Worm (Caenorhabditis elegans) whole organism, L3 larva: ENCODE measurements around the gene srbc-78.

Source experiments
- ZK546.5 ChIP-seq: sonication (generic microtip); optimal IDR thresholded peaks from 2 replicates; lab custom pipeline; 2017; ENCODE audit warnings: missing biosample characterization, missing genetic modification characterization
- ama-1 ChIP-seq: fragments of 150-350 bp; optimal IDR thresholded peaks from 2 replicates; lab custom pipeline; 2018
- ceh-16 ChIP-seq: sonication (generic microtip); optimal IDR thresholded peaks from 2 replicates; lab custom pipeline; 2017; ENCODE audit warnings: missing biosample characterization, missing genetic modification characterization
- ceh-28 ChIP-seq: fragments of 150-350 bp; optimal IDR thresholded peaks from 2 replicates; lab custom pipeline; 2014; ENCODE audit warnings: missing biosample characterization, missing genetic modification reagents, missing genetic modification characterization
- ceh-9 ChIP-seq: sonication (generic microtip); optimal IDR thresholded peaks from 2 replicates; lab custom pipeline; 2018; ENCODE audit warnings: missing biosample characterization, missing genetic modification characterization
- daf-12 ChIP-seq: fragments of 150-350 bp; optimal IDR thresholded peaks from 2 replicates; lab custom pipeline; 2014; ENCODE audit warnings: missing biosample characterization, missing genetic modification reagents, missing genetic modification characterization
- elt-2 ChIP-seq: sonication (generic microtip); optimal IDR thresholded peaks from 2 replicates; lab custom pipeline; 2016; ENCODE audit warnings: missing genetic modification reagents, mild to moderate bottlenecking, missing genetic modification characterization, missing compliant biosample characterization
- elt-3 ChIP-seq, 3 experiments: fragments of 150-350 bp in 1 of 3; sonication (generic microtip) in 2 of 3; optimal IDR thresholded peaks; 2 replicates in 2 of 3; 4 replicates in 1 of 3; lab custom pipeline; 2014 to 2017; ENCODE audit warnings: missing biosample characterization in 3 of 3, missing genetic modification characterization in 3 of 3
- fkh-10 ChIP-seq: sonication (generic microtip); optimal IDR thresholded peaks from 2 replicates; lab custom pipeline; 2017; ENCODE audit warnings: missing biosample characterization, missing genetic modification reagents, missing genetic modification characterization
- fos-1 ChIP-seq: fragments of 150-350 bp; optimal IDR thresholded peaks from 2 replicates; lab custom pipeline; 2014; ENCODE audit warnings: missing biosample characterization, missing genetic modification characterization
- lin-15B ChIP-seq: fragments of 150-350 bp; optimal IDR thresholded peaks from 2 replicates; lab custom pipeline; 2014; ENCODE audit warnings: missing biosample characterization, missing genetic modification characterization
- lin-39 ChIP-seq: fragments of 150-350 bp; optimal IDR thresholded peaks from 2 replicates; lab custom pipeline; 2018; ENCODE audit warnings: missing biosample characterization, missing genetic modification reagents, missing genetic modification characterization
- lsy-12 ChIP-seq: sonication (generic microtip); optimal IDR thresholded peaks from 2 replicates; lab custom pipeline; 2016; ENCODE audit warnings: mild to moderate bottlenecking, missing genetic modification characterization, missing compliant biosample characterization
- mdl-1 ChIP-seq: fragments of 150-350 bp; optimal IDR thresholded peaks from 2 replicates; lab custom pipeline; 2014; ENCODE audit warnings: missing biosample characterization, missing genetic modification characterization
- mml-1 ChIP-seq: fragments of 150-350 bp; sonication (generic microtip); optimal IDR thresholded peaks from 3 replicates; lab custom pipeline; 2014; ENCODE audit warnings: missing biosample characterization, missing genetic modification characterization
- nfya-1 ChIP-seq: sonication (generic microtip); optimal IDR thresholded peaks from 2 replicates; lab custom pipeline; 2017; ENCODE audit warnings: missing genetic modification characterization, mild to moderate bottlenecking, missing compliant biosample characterization, antibody characterized with exemption, moderate library complexity; ENCODE audit not compliant: insufficient read depth
- nhr-11 ChIP-seq: fragments of 150-350 bp; optimal IDR thresholded peaks from 2 replicates; lab custom pipeline; 2014; ENCODE audit warnings: missing biosample characterization, missing genetic modification characterization
- nhr-12 ChIP-seq: fragments of 150-350 bp; optimal IDR thresholded peaks from 2 replicates; lab custom pipeline; 2014; ENCODE audit warnings: missing biosample characterization, missing genetic modification characterization
- nhr-237 ChIP-seq: fragments of 150-350 bp; optimal IDR thresholded peaks from 2 replicates; lab custom pipeline; 2014; ENCODE audit warnings: missing biosample characterization, missing genetic modification characterization
- nhr-43 ChIP-seq: sonication (generic microtip); optimal IDR thresholded peaks from 2 replicates; lab custom pipeline; 2016; ENCODE audit warnings: mild to moderate bottlenecking, missing genetic modification characterization, missing compliant biosample characterization; ENCODE audit not compliant: poor library complexity, severe bottlenecking
- nhr-67 ChIP-seq: fragments of 150-350 bp; optimal IDR thresholded peaks from 2 replicates; lab custom pipeline; 2014; ENCODE audit warnings: missing biosample characterization, missing genetic modification characterization
- nhr-76 ChIP-seq: fragments of 150-350 bp; sonication (generic microtip); optimal IDR thresholded peaks from 5 replicates; lab custom pipeline; 2014; ENCODE audit warnings: missing biosample characterization, missing genetic modification characterization
- nhr-77 ChIP-seq: fragments of 150-350 bp; optimal IDR thresholded peaks from 2 replicates; lab custom pipeline; 2014; ENCODE audit warnings: missing biosample characterization, missing genetic modification characterization
- pha-4 ChIP-seq: fragments of 150-350 bp; optimal IDR thresholded peaks from 2 replicates; lab custom pipeline; 2014; ENCODE audit warnings: missing biosample characterization, missing genetic modification reagents, missing genetic modification characterization
- pqm-1 ChIP-seq: fragments of 150-350 bp; optimal IDR thresholded peaks from 2 replicates; lab custom pipeline; 2017; ENCODE audit warnings: missing biosample characterization, missing genetic modification characterization, inconsistent platforms
- sea-2 ChIP-seq: fragments of 150-350 bp; sonication (generic microtip); optimal IDR thresholded peaks from 4 replicates; lab custom pipeline; 2014; ENCODE audit warnings: missing biosample characterization, missing genetic modification reagents, missing genetic modification characterization
- skn-1 ChIP-seq: fragments of 150-350 bp; optimal IDR thresholded peaks from 2 replicates; lab custom pipeline; 2014; ENCODE audit warnings: missing biosample characterization, missing genetic modification characterization
- snpc-4 ChIP-seq: fragments of 150-350 bp; optimal IDR thresholded peaks from 2 replicates; lab custom pipeline; 2014; ENCODE audit warnings: missing biosample characterization, missing genetic modification characterization
- tbx-2 ChIP-seq: sonication (generic microtip); optimal IDR thresholded peaks from 2 replicates; lab custom pipeline; 2016; ENCODE audit warnings: mild to moderate bottlenecking, missing genetic modification characterization, missing compliant biosample characterization
- unc-39 ChIP-seq: sonication (generic microtip); optimal IDR thresholded peaks from 4 replicates; lab custom pipeline; 2017; ENCODE audit warnings: missing biosample characterization, missing genetic modification characterization
- zag-1 ChIP-seq: fragments of 150-350 bp; optimal IDR thresholded peaks from 2 replicates; lab custom pipeline; 2014; ENCODE audit warnings: missing biosample characterization, missing genetic modification characterization
- ztf-11 ChIP-seq: fragments of 150-350 bp; optimal IDR thresholded peaks from 2 replicates; lab custom pipeline; 2014; ENCODE audit warnings: missing biosample characterization, missing genetic modification characterization
- ztf-4 ChIP-seq: fragments of 150-350 bp; optimal IDR thresholded peaks from 2 replicates; lab custom pipeline; 2014; ENCODE audit warnings: missing biosample characterization, missing genetic modification characterization

srbc-78 gene

ce11 chrV:20493271-20494231 lies 4.5 kb upstream of the srbc-78 start, which contains the start of gene B0250.5:
Gene B0250.5, plus strand, starts transcription at chrV:20493924.
- TF ChIP-seq mdl-1 (tag; lab: Kevin White, UChicago) (no peak), tbx-2 (tag; lab: Kevin White, UChicago) (no peak), ceh-28 (no peak), lsy-12 (no peak), nhr-12 (no peak), nhr-11 (tag; lab: Kevin White, UChicago) (no peak), unc-39 (tag; lab: Kevin White, UChicago) (no peak), nhr-77 (tag; lab: Kevin White, UChicago) (no peak), elt-2 (tag; lab: Kevin White, UChicago) (peak; percentile 27), pqm-1 (tag; lab: Kevin White, UChicago) (no peak), lin-15B (tag; lab: Kevin White, UChicago) (peak; percentile 3), nhr-76 (tag; lab: Kevin White, UChicago) (no peak), nfya-1 (tag; lab: Kevin White, UChicago) (peak; percentile 42), sea-2 (GFP tag; lab: Kevin White, UChicago) (no peak), mml-1 (tag; lab: Kevin White, UChicago) (no peak), lin-39 (tag; lab: Kevin White, UChicago) (no peak), daf-12 (tag; lab: Kevin White, UChicago) (no peak), ama-1 (lab: Kevin White, UChicago) (no peak), pha-4 (tag; lab: Kevin White, UChicago) (peak; percentile 21), fkh-10 (GFP tag; lab: Kevin White, UChicago) (no peak)

- TF ChIP-seq snpc-4 (tag; lab: Kevin White, UChicago) (no peak), nhr-237 (no peak), ceh-16 (tag; lab: Kevin White, UChicago) (no peak), skn-1 (tag; lab: Kevin White, UChicago) (no peak), nhr-43 (tag; lab: Kevin White, UChicago) (no peak), fos-1 (tag; lab: Kevin White, UChicago) (no peak), nhr-76 (tag; lab: Kevin White, UChicago) (no peak), nhr-67 (tag; lab: Kevin White, UChicago) (no peak), daf-12 (tag; lab: Kevin White, UChicago) (no peak), sea-2 (GFP tag; lab: Kevin White, UChicago) (no peak), elt-3 (tag; optimal IDR thresholded peaks at IDR 0.05; lab: Kevin White, UChicago) (no peak), ztf-4 (tag; lab: Kevin White, UChicago) (no peak), ztf-11 (tag; lab: Kevin White, UChicago) (no peak)
Measured at ce11 chrV:20492385-20492784, 3.4 kb upstream of the srbc-78 start, which contains the start of gene srbc-79. Gene srbc-79, minus strand, starts transcription at chrV:20492485.

- TF ChIP-seq nfya-1 (tag; lab: Kevin White, UChicago): peak; percentile 16
- TF ChIP-seq zag-1 (tag; lab: Kevin White, UChicago): no peak
- TF ChIP-seq ztf-11 (tag; lab: Kevin White, UChicago): no peak
- TF ChIP-seq pha-4 (tag; lab: Kevin White, UChicago): no peak
- TF ChIP-seq mdl-1 (tag; lab: Kevin White, UChicago): no peak
- TF ChIP-seq nhr-77 (tag; lab: Kevin White, UChicago): no peak
- no peak for TF ChIP-seq nhr-12
- no peak for TF ChIP-seq ZK546.5
Measured at ce11 chrV:20486549-20486948, 2.5 kb downstream of the srbc-78 start.

ce11 chrV:20485285-20485684 lies 3.7 kb downstream of the srbc-78 start, which contains the start of gene dhcr-7:
Gene dhcr-7, minus strand, starts transcription at chrV:20485385.
- TF ChIP-seq sea-2 (GFP tag; lab: Kevin White, UChicago): no peak
- TF ChIP-seq unc-39 (tag; lab: Kevin White, UChicago): no peak
- no peak for TF ChIP-seq nhr-11 (tag; lab: Kevin White, UChicago)
- TF ChIP-seq pqm-1 (tag; lab: Kevin White, UChicago): no peak
- no peak for TF ChIP-seq fkh-10 (GFP tag; lab: Kevin White, UChicago)
- no peak for TF ChIP-seq daf-12 (tag; lab: Kevin White, UChicago)
- no peak for TF ChIP-seq ceh-9 (tag; lab: Kevin White, UChicago)
- no peak for TF ChIP-seq nfya-1 (tag; lab: Kevin White, UChicago)
- TF ChIP-seq, all 47 proteins: peak for 0
